Worm (Caenorhabditis elegans) whole organism, late embryonic: ENCODE measurements around the gene K09C6.9.
"Not testable (repeated sequence)": the region's sequence is repeated elsewhere in the genome, so short reads cannot be mapped to it uniquely, and the experiment has no call there.

Experiments
- hlh-8 ChIP-seq: sonication (generic microtip); optimal IDR thresholded peaks from 2 replicates; lab custom pipeline; 2016; ENCODE audit warnings: missing genotype, missing genetic modification characterization, missing compliant biosample characterization
- npax-4 ChIP-seq: sonication (generic microtip); optimal IDR thresholded peaks from 2 replicates; lab custom pipeline; 2016; ENCODE audit warnings: missing genetic modification characterization, missing compliant biosample characterization

DNA sequence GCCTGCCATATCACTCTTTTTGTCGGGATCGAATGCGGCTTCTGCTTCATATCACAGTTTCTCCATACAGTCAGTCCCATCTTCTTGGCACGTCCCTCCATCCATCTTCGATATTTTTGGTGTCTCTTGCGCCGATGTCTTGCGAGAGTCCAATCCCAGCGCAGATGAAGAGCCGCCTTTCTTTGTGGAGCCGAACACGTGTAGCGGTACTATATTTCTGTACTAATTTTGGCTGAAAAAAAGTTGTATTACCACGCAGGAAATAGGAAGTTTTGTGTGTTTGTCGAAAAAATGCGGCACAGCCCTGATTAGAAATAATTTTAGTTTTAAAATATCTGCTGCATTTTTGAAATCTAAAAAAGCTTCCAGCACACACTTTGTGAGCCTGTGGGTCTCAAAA is 11.7 kb downstream of the K09C6.9 start, which contains the start of gene K09C6.8:
- TF ChIP-seq npax-4, hlh-8 (tag; lab: Kevin White, UChicago): not testable (repeated sequence)
